Fruit fly (Drosophila melanogaster) whole organism, embryonic: Measurements from ENCODE around the gene His3.3B.
A peak's percentile ranks its signal among the peaks of the same experiment; 100 is the strongest.

Experiments
- Adf1 ChIP-seq: fragments of 200-800 bp; sonication (Bioruptor generic); IDR thresholded peaks from 2 replicates; pipeline ENCODE4 v1.3.6; 2022; ENCODE audit warnings: missing biosample characterization, missing genetic modification characterization
- Asciz ChIP-seq: fragments of 200-800 bp; sonication (Bioruptor generic); optimal IDR thresholded peaks from 2 replicates; lab custom pipeline; 2017; ENCODE audit warnings: missing biosample characterization, mild to moderate bottlenecking, missing genetic modification characterization, missing genetic modification reagents
- CG10543 ChIP-seq: fragments of 200-800 bp; sonication (Bioruptor generic); optimal IDR thresholded peaks from 3 replicates; lab custom pipeline; 2017; ENCODE audit warnings: missing biosample characterization, mild to moderate bottlenecking, missing genetic modification characterization, moderate library complexity
- CG11696 ChIP-seq: fragments of 200-800 bp; sonication (Bioruptor generic); IDR thresholded peaks from 2 replicates; pipeline ENCODE4 v1.3.6; 2022; ENCODE audit warnings: missing biosample characterization, missing genetic modification characterization
- CG13296 ChIP-seq: fragments of 200-800 bp; sonication (Bioruptor generic); optimal IDR thresholded peaks from 3 replicates; lab custom pipeline; 2018; ENCODE audit warnings: missing biosample characterization, mild to moderate bottlenecking, missing genetic modification characterization
- CG13894 ChIP-seq: fragments of 200-800 bp; sonication (Bioruptor generic); optimal IDR thresholded peaks from 3 replicates; lab custom pipeline; 2018; ENCODE audit warnings: missing biosample characterization, mild to moderate bottlenecking, missing genetic modification characterization, moderate library complexity
- CG15514 ChIP-seq: fragments of 200-800 bp; sonication (Bioruptor generic); optimal IDR thresholded peaks from 3 replicates; lab custom pipeline; 2017; ENCODE audit warnings: missing biosample characterization, missing genetic modification characterization, mild to moderate bottlenecking, moderate library complexity, missing genetic modification reagents
- CG15601 ChIP-seq: fragments of 200-800 bp; sonication (Bioruptor generic); optimal IDR thresholded peaks from 3 replicates; lab custom pipeline; 2019; ENCODE audit warnings: missing biosample characterization, mild to moderate bottlenecking, missing genetic modification characterization, moderate library complexity
- CG16815 ChIP-seq: fragments of 200-800 bp; sonication (Bioruptor generic); optimal IDR thresholded peaks from 3 replicates; lab custom pipeline; 2017; ENCODE audit warnings: missing biosample characterization, mild to moderate bottlenecking, missing genetic modification characterization
- CG1832 ChIP-seq: fragments of 200-800 bp; sonication (Bioruptor generic); optimal IDR thresholded peaks from 2 replicates; lab custom pipeline; 2017; ENCODE audit warnings: missing biosample characterization, mild to moderate bottlenecking, missing genetic modification characterization, inconsistent platforms
- CG2199 ChIP-seq: fragments of 200-800 bp; sonication (Bioruptor generic); IDR thresholded peaks from 3 replicates; pipeline ENCODE4 v1.3.6; 2022; ENCODE audit warnings: missing biosample characterization, missing genetic modification characterization
- CG3281 ChIP-seq: fragments of 200-800 bp; sonication (Bioruptor generic); optimal IDR thresholded peaks from 3 replicates; lab custom pipeline; 2017; ENCODE audit warnings: missing biosample characterization, mild to moderate bottlenecking, missing genetic modification characterization
- CG34376 ChIP-seq: fragments of 200-800 bp; sonication (Bioruptor generic); optimal IDR thresholded peaks from 2 replicates; lab custom pipeline; 2018; ENCODE audit warnings: missing biosample characterization, mild to moderate bottlenecking, missing genetic modification characterization
- CG4820 ChIP-seq: fragments of 200-800 bp; sonication (Bioruptor generic); optimal IDR thresholded peaks from 3 replicates; lab custom pipeline; 2016; ENCODE audit warnings: missing biosample characterization, missing genetic modification characterization
- CG7271 ChIP-seq: fragments of 200-800 bp; sonication (Bioruptor generic); optimal IDR thresholded peaks from 2 replicates; lab custom pipeline; 2018; ENCODE audit warnings: missing biosample characterization, mild to moderate bottlenecking, missing genetic modification characterization, moderate library complexity
- CG7745 ChIP-seq: fragments of 200-800 bp; sonication (Bioruptor generic); optimal IDR thresholded peaks from 2 replicates; lab custom pipeline; 2018; ENCODE audit warnings: missing biosample characterization, mild to moderate bottlenecking, missing genetic modification characterization, moderate library complexity
- CG8089 ChIP-seq: fragments of 200-800 bp; sonication (Bioruptor generic); optimal IDR thresholded peaks from 3 replicates; lab custom pipeline; 2016; ENCODE audit warnings: missing biosample characterization, missing genetic modification characterization
- CTCF ChIP-seq: fragments of 200-800 bp; sonication (Bioruptor generic); optimal IDR thresholded peaks from 2 replicates; lab custom pipeline; 2017; ENCODE audit warnings: missing biosample characterization, mild to moderate bottlenecking, missing genetic modification characterization, moderate library complexity
- Chrac-16 ChIP-seq: fragments of 200-800 bp; sonication (Bioruptor generic); optimal IDR thresholded peaks from 3 replicates; lab custom pipeline; 2016; ENCODE audit warnings: missing biosample characterization, missing genetic modification characterization
- GATAe ChIP-seq: fragments of 200-800 bp; sonication (Bioruptor generic); conservative IDR thresholded peaks from 2 replicates; pipeline ENCODE4 v1.3.6; 2022; ENCODE audit warnings: missing biosample characterization, missing genetic modification characterization
- Gug ChIP-seq: fragments of 200-800 bp; sonication (Bioruptor generic); IDR thresholded peaks from 4 replicates; pipeline ENCODE4 v1.3.6; 2022; ENCODE audit warnings: missing biosample characterization, missing genetic modification characterization
- H2.0 ChIP-seq: fragments of 200-800 bp; sonication (Bioruptor generic); IDR thresholded peaks from 2 replicates; pipeline ENCODE4 v1.3.6; 2022; ENCODE audit warnings: missing biosample characterization, missing genetic modification characterization
- Hr51 ChIP-seq, 2 experiments: fragments of 200-800 bp; sonication (Bioruptor generic); optimal IDR thresholded peaks; 2 replicates in 1 of 2; 3 replicates in 1 of 2; lab custom pipeline; 2016 to 2018; ENCODE audit warnings: missing biosample characterization in 2 of 2, missing genetic modification characterization in 2 of 2, mild to moderate bottlenecking in 1 of 2, moderate library complexity in 1 of 2
- Lim3 ChIP-seq: fragments of 200-800 bp; sonication (Bioruptor generic); IDR thresholded peaks from 2 replicates; pipeline ENCODE4 v1.3.6; 2022; ENCODE audit warnings: missing biosample characterization, missing genetic modification characterization
- Med ChIP-seq: fragments of 200-800 bp; sonication (Bioruptor generic); peaks from one replicate; lab custom pipeline; 2016; ENCODE audit warnings: missing biosample characterization, missing genetic modification characterization, mild to moderate bottlenecking, inconsistent platforms, moderate library complexity
- NK7.1 ChIP-seq: fragments of 200-800 bp; sonication (Bioruptor generic); optimal IDR thresholded peaks from 3 replicates; lab custom pipeline; 2016; ENCODE audit warnings: missing biosample characterization, missing genetic modification characterization
- Pdp1 ChIP-seq, 2 experiments: fragments of 200-800 bp; sonication (Bioruptor generic); optimal IDR thresholded peaks; 3 replicates each; lab custom pipeline; 2016; ENCODE audit warnings: missing biosample characterization in 2 of 2, missing genetic modification characterization in 2 of 2, mild to moderate bottlenecking in 1 of 2, moderate library complexity in 1 of 2
- Rfx ChIP-seq: fragments of 200-800 bp; sonication (Bioruptor generic); IDR thresholded peaks from 2 replicates; pipeline ENCODE4 v1.3.6; 2022; ENCODE audit warnings: missing biosample characterization, missing genetic modification characterization
- Sox102F ChIP-seq: fragments of 200-800 bp; sonication (Bioruptor generic); optimal IDR thresholded peaks from 2 replicates; lab custom pipeline; 2018; ENCODE audit warnings: missing biosample characterization, mild to moderate bottlenecking, missing genetic modification characterization, moderate library complexity
- abd-A ChIP-seq: fragments of 200-800 bp; sonication (Bioruptor generic); optimal IDR thresholded peaks from 3 replicates; lab custom pipeline; 2019; ENCODE audit warnings: missing biosample characterization, mild to moderate bottlenecking, missing genetic modification characterization, moderate library complexity
- bbx ChIP-seq: fragments of 200-800 bp; sonication (Bioruptor generic); IDR thresholded peaks from 2 replicates; pipeline ENCODE4 v1.3.6; 2022; ENCODE audit warnings: missing biosample characterization, missing genetic modification characterization; ENCODE audit not compliant: partially characterized antibody
- caup ChIP-seq: fragments of 200-800 bp; sonication (Bioruptor generic); optimal IDR thresholded peaks from 3 replicates; lab custom pipeline; 2017; ENCODE audit warnings: missing biosample characterization, mild to moderate bottlenecking, missing genetic modification characterization, moderate library complexity; ENCODE audit not compliant: severe bottlenecking
- chinmo ChIP-seq: fragments of 200-800 bp; sonication (Bioruptor generic); IDR thresholded peaks from 4 replicates; pipeline ENCODE4 v1.3.6; 2022; ENCODE audit warnings: missing biosample characterization, missing genetic modification characterization; ENCODE audit not compliant: partially characterized antibody
- crc ChIP-seq: fragments of 200-800 bp; sonication (Bioruptor generic); optimal IDR thresholded peaks from 2 replicates; lab custom pipeline; 2016; ENCODE audit warnings: missing biosample characterization, missing genetic modification characterization
- exex ChIP-seq: fragments of 200-800 bp; sonication (Bioruptor generic); optimal IDR thresholded peaks from 4 replicates; lab custom pipeline; 2018; ENCODE audit warnings: missing biosample characterization, mild to moderate bottlenecking, missing genetic modification characterization, moderate library complexity
- gro ChIP-seq: fragments of 200-800 bp; sonication (Bioruptor generic); optimal IDR thresholded peaks from 2 replicates; lab custom pipeline; 2016; ENCODE audit warnings: missing biosample characterization, missing genetic modification characterization
- jing ChIP-seq: fragments of 200-800 bp; sonication (Bioruptor generic); optimal IDR thresholded peaks from 2 replicates; lab custom pipeline; 2018; ENCODE audit warnings: missing biosample characterization, mild to moderate bottlenecking, missing genetic modification characterization
- mirr ChIP-seq: fragments of 200-800 bp; sonication (Bioruptor generic); optimal IDR thresholded peaks from 3 replicates; lab custom pipeline; 2018; ENCODE audit warnings: missing biosample characterization, mild to moderate bottlenecking, missing genetic modification characterization
- pita ChIP-seq: fragments of 200-800 bp; sonication (Bioruptor generic); optimal IDR thresholded peaks from 2 replicates; lab custom pipeline; 2017; ENCODE audit warnings: missing biosample characterization, mild to moderate bottlenecking, missing genetic modification characterization
- pum ChIP-seq: fragments of 200-800 bp; sonication (Bioruptor generic); optimal IDR thresholded peaks from 2 replicates; lab custom pipeline; 2016; ENCODE audit warnings: missing biosample characterization, missing genetic modification characterization
- sc ChIP-seq, 3 experiments: fragments of >200 bp in 2 of 3; fragments of 200-800 bp in 1 of 3; sonication (Bioruptor generic) in 1 of 3; optimal IDR thresholded peaks; 2 replicates in 2 of 3; 3 replicates in 1 of 3; lab custom pipeline; 2017; ENCODE audit warnings: mild to moderate bottlenecking in 1 of 3, missing biosample characterization in 1 of 3, missing genetic modification characterization in 1 of 3, missing genetic modification reagents in 1 of 3
- sd ChIP-seq: fragments of 200-800 bp; sonication (Bioruptor generic); optimal IDR thresholded peaks from 3 replicates; lab custom pipeline; 2018; ENCODE audit warnings: missing biosample characterization, mild to moderate bottlenecking, missing genetic modification characterization, moderate library complexity
- sqz ChIP-seq: fragments of 200-800 bp; sonication (Bioruptor generic); optimal IDR thresholded peaks from 3 replicates; lab custom pipeline; 2018; ENCODE audit warnings: missing biosample characterization, mild to moderate bottlenecking, missing genetic modification characterization
- stwl ChIP-seq: fragments of 200-800 bp; sonication (Bioruptor generic); optimal IDR thresholded peaks from 3 replicates; lab custom pipeline; 2018; ENCODE audit warnings: missing biosample characterization, mild to moderate bottlenecking, missing genetic modification characterization, moderate library complexity
- sug ChIP-seq: fragments of 200-800 bp; optimal IDR thresholded peaks from 2 replicates; lab custom pipeline; 2019; ENCODE audit warnings: missing biosample characterization, mild to moderate bottlenecking, missing genetic modification characterization, moderate library complexity
- wor ChIP-seq: fragments of 200-800 bp; sonication (Bioruptor generic); IDR thresholded peaks from 2 replicates; pipeline ENCODE4 v1.3.6; 2022; ENCODE audit warnings: missing biosample characterization, missing genetic modification characterization

His3.3B gene

dm6 chrX:9201866-9202681, 45.6 kb upstream of the His3.3B start (continued):
- peak; percentile 2 to 76 for TF ChIP-seq Hr51 (GFP tag; optimal IDR thresholded peaks at IDR 0.05; lab: Kevin White, UChicago)
- no peak for TF ChIP-seq sc (optimal IDR thresholded peaks at IDR 0.05; lab: Kevin White, UChicago)
- no peak for TF ChIP-seq sc (GFP tag; optimal IDR thresholded peaks at IDR 0.05; lab: Kevin White, UChicago)
- TF ChIP-seq jing (GFP tag; lab: Kevin White, UChicago): peak; percentile 2

dm6 chrX:9201080-9201479, 44.6 kb upstream of the His3.3B start:
- TF ChIP-seq Chrac-16 (GFP tag; lab: Kevin White, UChicago) (no peak), stwl (tag; lab: Kevin White, UChicago) (no peak), CG13894 (tag; lab: Kevin White, UChicago) (peak; percentile 1), CG8089 (GFP tag; lab: Kevin White, UChicago) (no peak), Adf1 (GFP tag; lab: Robert Waterston, UW) (no peak), CG11696 (GFP tag; lab: Robert Waterston, UW) (no peak), pum (GFP tag; lab: Kevin White, UChicago) (no peak), CTCF (no peak), CG2199 (GFP tag; lab: Robert Waterston, UW) (0 out of 3 replicates have a peak, but pooled peaks have one; percentile 45), gro (peak; percentile 31), Gug (no peak), CG4820 (GFP tag; lab: Kevin White, UChicago) (no peak), Asciz (no peak), CG7271 (tag; lab: Kevin White, UChicago) (no peak), sug (tag; lab: Kevin White, UChicago) (peak; percentile 95), CG3281 (GFP tag; lab: Kevin White, UChicago) (peak; percentile 7), sd (tag; lab: Kevin White, UChicago) (peak; percentile 55), CG7745 (tag; lab: Kevin White, UChicago) (no peak), caup (peak; percentile 11), Pdp1 (GFP tag; optimal IDR thresholded peaks at IDR 0.05; lab: Kevin White, UChicago) (peak in 1 of 2 experiments; percentile 80), Med (GFP tag; lab: Kevin White, UChicago) (peak; percentile 51), bbx (GFP tag; lab: Robert Waterston, UW) (no peak), abd-A (peak; percentile 89), CG15514 (GFP tag; lab: Kevin White, UChicago) (peak; percentile 19), Lim3 (GFP tag; lab: Robert Waterston, UW) (peak; percentile 55; the same call in 1 of the 2 replicates), NK7.1 (GFP tag; lab: Kevin White, UChicago) (no peak), Sox102F (GFP tag; lab: Kevin White, UChicago) (no peak), pita (no peak), CG15601 (tag; lab: Kevin White, UChicago) (peak; percentile 65), exex (tag; lab: Kevin White, UChicago) (peak; percentile 85), mirr (GFP tag; lab: Kevin White, UChicago) (peak; percentile 96), crc (GFP tag; lab: Kevin White, UChicago) (no peak), CG16815 (no peak), CG34376 (GFP tag; lab: Kevin White, UChicago) (peak; percentile 86), CG10543 (peak; percentile 19), chinmo (GFP tag; lab: Robert Waterston, UW) (0 out of 4 replicates have a peak, but pooled peaks have one; percentile 33), CG13296 (GFP tag; lab: Kevin White, UChicago) (peak; percentile 13), Rfx (GFP tag; lab: Robert Waterston, UW) (no peak), wor (GFP tag; lab: Robert Waterston, UW) (no peak), sqz (GFP tag; lab: Kevin White, UChicago) (peak; percentile 29), CG1832 (GFP tag; lab: Kevin White, UChicago) (no peak), H2.0 (no peak), GATAe (GFP tag; lab: Robert Waterston, UW) (peak; percentile 60; the same call in 1 of the 2 replicates)
